Fruit fly (Drosophila melanogaster): Measurements from ENCODE around the gene btn.
A peak's percentile ranks its signal among the peaks of the same experiment; 100 is the strongest.

DNA sequence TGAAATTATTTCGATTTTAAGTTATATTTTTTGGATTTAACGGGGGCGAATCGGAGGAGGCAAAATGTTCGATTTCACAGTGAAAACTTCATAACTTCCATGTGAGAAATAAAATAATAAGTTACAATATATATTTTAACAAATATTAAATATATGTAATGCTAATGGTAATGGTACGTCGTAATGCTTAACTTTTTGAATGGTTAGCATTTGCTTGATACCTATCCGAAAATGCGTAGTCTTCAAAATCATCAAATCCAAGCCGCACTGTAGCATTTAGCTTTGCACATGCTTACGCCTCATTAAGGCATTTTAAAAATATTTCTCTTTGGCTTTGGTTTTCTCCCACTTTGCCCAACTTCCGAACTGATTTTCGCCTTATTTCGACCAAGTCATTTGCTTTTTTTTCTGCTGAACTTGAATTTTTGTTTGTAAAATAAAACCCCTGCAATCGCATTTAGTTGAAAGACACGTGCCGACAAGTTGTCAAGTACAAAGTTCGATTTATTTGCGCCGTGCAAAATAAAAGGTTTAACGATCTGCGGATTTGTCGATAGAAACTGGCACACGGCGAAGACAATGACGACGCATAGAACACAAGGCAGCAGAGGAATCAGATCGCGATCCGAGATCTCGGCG, 43.5 kb downstream of the btn start:
- TF ChIP-seq bab1 (GFP tag; optimal IDR thresholded peaks at IDR 0.05) (peak; percentile 53), CG5204 (GFP tag; optimal IDR thresholded peaks at IDR 0.05) (no peak)
